Worm (Caenorhabditis elegans): Measurements from ENCODE around the gene clc-29.

- TF ChIP-seq him-1 (tag; optimal IDR thresholded peaks at IDR 0.05) (no peak), dao-5 (tag; optimal IDR thresholded peaks at IDR 0.05) (no peak), W03F9.2 (tag; optimal IDR thresholded peaks at IDR 0.05) (no peak)
Observed at ce11 chrIII:8355462-8355815, 7.7 kb upstream of the clc-29 start.

Measured in whole organism, L4/young adult.